Fruit fly (Drosophila melanogaster): Measurements from ENCODE around the gene tty.
A peak's percentile ranks its signal among the peaks of the same experiment; 100 is the strongest.

The tty gene

dm6 chrX:21366311-21366990 is 27.0 kb upstream of the tty start (continued):
- TF ChIP-seq jigr1 (GFP tag; IDR thresholded peaks at IDR 0.05) (peak; percentile 76; the same call in 2 of the 3 replicates), CG15269 (tag; optimal IDR thresholded peaks at IDR 0.05) (peak; percentile 95), CG3847 (GFP tag; IDR thresholded peaks at IDR 0.05) (peak; percentile 92), CG1647 (GFP tag; optimal IDR thresholded peaks at IDR 0.05) (peak; percentile 61), ap (GFP tag; IDR thresholded peaks at IDR 0.05) (peak; percentile 57), gsb (GFP tag; IDR thresholded peaks at IDR 0.05) (peak; percentile 84), Dref (GFP tag; IDR thresholded peaks at IDR 0.05) (no peak), CG8765 (GFP tag; IDR thresholded peaks at IDR 0.05) (0 out of 2 replicates have a peak, but pooled peaks have one; percentile 45), CG32772 (GFP tag; IDR thresholded peaks at IDR 0.05) (peak; percentile 87), mam (GFP tag; optimal IDR thresholded peaks at IDR 0.05) (peak; percentile 53), CG7786 (GFP tag; optimal IDR thresholded peaks at IDR 0.05) (peak; percentile 8), CG9609 (GFP tag; optimal IDR thresholded peaks at IDR 0.05) (peak; percentile 17), dan (GFP tag; IDR thresholded peaks at IDR 0.05) (no peak), cas (GFP tag; IDR thresholded peaks at IDR 0.05) (peak; percentile 50; the same call in 1 of the 2 replicates), CG6689 (GFP tag; IDR thresholded peaks at IDR 0.05) (peak; percentile 89), CG6765 (GFP tag; optimal IDR thresholded peaks at IDR 0.05) (peak; percentile 88), D (optimal IDR thresholded peaks at IDR 0.05) (no peak), D (GFP tag; optimal IDR thresholded peaks at IDR 0.05) (peak; percentile 90), CG10431 (GFP tag; optimal IDR thresholded peaks at IDR 0.05) (peak; percentile 78), pnt (GFP tag; optimal IDR thresholded peaks at IDR 0.05) (peak; percentile 63), Dip2 (GFP tag; IDR thresholded peaks at IDR 0.05) (no peak), psq (GFP tag; optimal IDR thresholded peaks at IDR 0.05) (peak; percentile 33), Sry-β (GFP tag; optimal IDR thresholded peaks at IDR 0.05) (peak; percentile 46), Drgx (GFP tag; IDR thresholded peaks at IDR 0.05) (peak; percentile 85), YL-1 (GFP tag; optimal IDR thresholded peaks at IDR 0.05) (peak; percentile 63), ttk (GFP tag; IDR thresholded peaks at IDR 0.05) (peak; percentile 83), Scr (GFP tag; IDR thresholded peaks at IDR 0.05; ENCODE audit: partially characterized antibody) (no peak), hkb (optimal IDR thresholded peaks at IDR 0.05) (no peak), hkb (GFP tag; IDR thresholded peaks at IDR 0.05) (peak; percentile 92), HHEX (GFP tag; optimal IDR thresholded peaks at IDR 0.05) (peak; percentile 92), Hr3 (GFP tag; optimal IDR thresholded peaks at IDR 0.05) (peak; percentile 85), CG10654 (GFP tag; optimal IDR thresholded peaks at IDR 0.05) (peak; percentile 78), row (GFP tag; IDR thresholded peaks at IDR 0.05) (peak; percentile 97), CG14667 (GFP tag; IDR thresholded peaks at IDR 0.05) (peak; percentile 75), HmgZ (tag; optimal IDR thresholded peaks at IDR 0.05) (peak; percentile 88), chif (GFP tag; optimal IDR thresholded peaks at IDR 0.05) (peak; percentile 4 to 62), Poxn (GFP tag; IDR thresholded peaks at IDR 0.05) (peak; percentile 74), CG17359 (tag; optimal IDR thresholded peaks at IDR 0.05) (peak; percentile 94), da (GFP tag; optimal IDR thresholded peaks at IDR 0.05) (no peak), danr (GFP tag; IDR thresholded peaks at IDR 0.05) (peak; percentile 76), kay (GFP tag; optimal IDR thresholded peaks at IDR 0.05) (peak; percentile 80), bbx (GFP tag; IDR thresholded peaks at IDR 0.05; ENCODE audit: partially characterized antibody) (peak; percentile 23; the same call in 1 of the 2 replicates), al (GFP tag; IDR thresholded peaks at IDR 0.05) (peak; percentile 74), CG9727 (GFP tag; optimal IDR thresholded peaks at IDR 0.05) (peak; percentile 92), CG12219 (GFP tag; optimal IDR thresholded peaks at IDR 0.05) (peak; percentile 83), CG8089 (GFP tag; optimal IDR thresholded peaks at IDR 0.05) (peak; percentile 1), gt (GFP tag; IDR thresholded peaks at IDR 0.05) (no peak), D19A (tag; optimal IDR thresholded peaks at IDR 0.05) (peak; percentile 88), HLH3B (GFP tag; IDR thresholded peaks at IDR 0.05) (peak; percentile 87), CG12155 (GFP tag; optimal IDR thresholded peaks at IDR 0.05) (peak; percentile 83), Sin3A (optimal IDR thresholded peaks at IDR 0.05) (no peak), CG6254 (GFP tag; optimal IDR thresholded peaks at IDR 0.05) (peak; percentile 81)
